Worm (Caenorhabditis elegans): ENCODE results near the gene clec-65.

Gene clec-65

ce11 chrII:12944587-12945126 is 43.5 kb downstream of the clec-65 start (continued):
- TF ChIP-seq dpl-1 (GFP tag; optimal IDR thresholded peaks at IDR 0.05) (peak; percentile 53), hrde-1 (tag; optimal IDR thresholded peaks at IDR 0.05; ENCODE audit: borderline replicate concordance) (peak; percentile 96), egrh-3 (GFP tag; IDR thresholded peaks at IDR 0.05) (peak; percentile 98), unc-62 (GFP tag; optimal IDR thresholded peaks at IDR 0.05) (peak; percentile 5), athp-1 (tag; optimal IDR thresholded peaks at IDR 0.05) (peak; percentile 94), bed-1 (GFP tag; IDR thresholded peaks at IDR 0.05) (0 out of 2 replicates have a peak, but pooled peaks have one; percentile 45), zfh-2 (GFP tag; conservative IDR thresholded peaks at IDR 0.05) (peak; percentile 100), snpc-4 (GFP tag; optimal IDR thresholded peaks at IDR 0.05) (peak; percentile 98), snpc-4 (tag; optimal IDR thresholded peaks at IDR 0.05) (peak; percentile 99 to 100 (median 99)), Y79H2A.3 (GFP tag; conservative IDR thresholded peaks at IDR 0.05) (peak; percentile 79), ztf-3 (GFP tag; optimal IDR thresholded peaks at IDR 0.05) (peak; percentile 83), ceh-100 (GFP tag; IDR thresholded peaks at IDR 0.05) (peak; percentile 83), xnd-1 (tag; optimal IDR thresholded peaks at IDR 0.05) (peak; percentile 67), C17E4.6 (GFP tag; IDR thresholded peaks at IDR 0.05) (peak; percentile 85), unc-130 (GFP tag; optimal IDR thresholded peaks at IDR 0.05) (peak; percentile 92), F10E7.11 (tag; optimal IDR thresholded peaks at IDR 0.05) (peak; percentile 98), lag-1 (GFP tag; IDR thresholded peaks at IDR 0.05) (no peak), F33H1.4 (GFP tag; IDR thresholded peaks at IDR 0.05) (peak; percentile 86), ccch-3 (GFP tag; optimal IDR thresholded peaks at IDR 0.05) (peak; percentile 60), ztf-25 (GFP tag; IDR thresholded peaks at IDR 0.05) (peak; percentile 91), D2030.7 (GFP tag; IDR thresholded peaks at IDR 0.05) (peak; percentile 99), F39B2.1 (GFP tag; IDR thresholded peaks at IDR 0.05) (0 out of 2 replicates have a peak, but pooled peaks have one; percentile 78), hmg-20 (GFP tag; IDR thresholded peaks at IDR 0.05) (peak; percentile 87), sptf-2 (GFP tag; optimal IDR thresholded peaks at IDR 0.05) (peak; percentile 93), hlh-26 (GFP tag; conservative IDR thresholded peaks at IDR 0.05) (0 out of 2 replicates have a peak, but pooled peaks have one; percentile 72), lin-54 (GFP tag; optimal IDR thresholded peaks at IDR 0.05) (peak; percentile 89), nfya-1 (tag; optimal IDR thresholded peaks at IDR 0.05; ENCODE audit: borderline replicate concordance, insufficient read depth) (no peak), madf-6 (GFP tag; IDR thresholded peaks at IDR 0.05) (peak; percentile 93), lsl-1 (GFP tag; optimal IDR thresholded peaks at IDR 0.05) (peak; percentile 88), nfyb-1 (GFP tag; IDR thresholded peaks at IDR 0.05) (peak; percentile 97), Y67H2A.10 (GFP tag; conservative IDR thresholded peaks at IDR 0.05) (peak; percentile 56; the same call in 1 of the 2 replicates), F57C9.4 (tag; optimal IDR thresholded peaks at IDR 0.05) (peak; percentile 90), ztf-22 (GFP tag; optimal IDR thresholded peaks at IDR 0.05) (peak; percentile 92), die-1 (tag; optimal IDR thresholded peaks at IDR 0.05) (peak; percentile 92), B0019.2 (GFP tag; conservative IDR thresholded peaks at IDR 0.05) (peak; percentile 76), attf-3 (GFP tag; conservative IDR thresholded peaks at IDR 0.05) (peak; percentile 82; the same call in 1 of the 2 replicates), nhr-80 (tag; optimal IDR thresholded peaks at IDR 0.05) (peak; percentile 66), fkh-3 (tag; optimal IDR thresholded peaks at IDR 0.05) (peak; percentile 92), ama-1 (optimal IDR thresholded peaks at IDR 0.05) (peak; percentile 100), ama-1 (GFP tag; optimal IDR thresholded peaks at IDR 0.05) (peak; percentile 71 to 77), lsy-27 (tag; optimal IDR thresholded peaks at IDR 0.05; ENCODE audit: borderline replicate concordance, insufficient read depth) (peak; percentile 73), Y53G8AR.9 (GFP tag; conservative IDR thresholded peaks at IDR 0.05) (peak; percentile 93), ztf-18 (tag; optimal IDR thresholded peaks at IDR 0.05) (peak; percentile 85), sdz-38 (tag; optimal IDR thresholded peaks at IDR 0.05) (peak; percentile 71), egl-18 (GFP tag; IDR thresholded peaks at IDR 0.05) (peak; percentile 70; the same call in 1 of the 2 replicates), hmg-1.2 (GFP tag; IDR thresholded peaks at IDR 0.05) (peak; percentile 99), ceh-40 (GFP tag; IDR thresholded peaks at IDR 0.05) (0 out of 2 replicates have a peak, but pooled peaks have one; percentile 80), repo-1 (tag; optimal IDR thresholded peaks at IDR 0.05) (peak; percentile 98)
